Worm (Caenorhabditis elegans) whole organism, midembryonic: ENCODE measurements around the gene slcr-46.2.

ENCODE experiments used
- T22C8.4 ChIP-seq: fragments of 200-800 bp; sonication (Bioruptor generic); IDR thresholded peaks from 2 replicates; pipeline ENCODE4 v1.3.6; 2022; ENCODE audit warnings: missing genetic modification characterization, missing compliant biosample characterization
- cog-1 ChIP-seq: sonication (generic microtip); optimal IDR thresholded peaks from 2 replicates; lab custom pipeline; 2016; ENCODE audit warnings: missing genetic modification characterization, missing compliant biosample characterization
- flt-1 ChIP-seq: fragments of 200-800 bp; sonication (Bioruptor generic); IDR thresholded peaks from 2 replicates; pipeline ENCODE4 v1.3.6; 2022; ENCODE audit warnings: missing genetic modification characterization, missing compliant biosample characterization
- klf-2 ChIP-seq: fragments of 200-800 bp; sonication (Bioruptor generic); conservative IDR thresholded peaks from 2 replicates; pipeline ENCODE4 v1.3.6; 2022; ENCODE audit warnings: missing genetic modification reagents, missing genetic modification characterization, missing compliant biosample characterization
- med-1 ChIP-seq: sonication (generic microtip); optimal IDR thresholded peaks from 2 replicates; lab custom pipeline; 2017; ENCODE audit warnings: missing genetic modification characterization, mild to moderate bottlenecking, missing compliant biosample characterization, antibody characterized with exemption, missing genetic modification reagents; ENCODE audit not compliant: insufficient read depth
- ref-1 ChIP-seq: fragments of 200-800 bp; sonication (Bioruptor generic); conservative IDR thresholded peaks from 2 replicates; pipeline ENCODE4 v1.3.6; 2022; ENCODE audit warnings: missing genetic modification reagents, missing genetic modification characterization, missing compliant biosample characterization
- tab-1 ChIP-seq: fragments of 200-800 bp; sonication (Bioruptor generic); IDR thresholded peaks from 2 replicates; pipeline ENCODE4 v1.3.6; 2022; ENCODE audit warnings: missing genetic modification characterization, missing compliant biosample characterization
- ztf-23 ChIP-seq: fragments of 200-800 bp; sonication (Bioruptor generic); IDR thresholded peaks from 2 replicates; pipeline ENCODE4 v1.3.6; 2022; ENCODE audit warnings: missing genetic modification reagents, missing genetic modification characterization, missing compliant biosample characterization
- ztf-29 ChIP-seq: fragments of 200-800 bp; sonication (Bioruptor generic); IDR thresholded peaks from 2 replicates; pipeline ENCODE4 v1.3.6; 2022; ENCODE audit warnings: missing genetic modification reagents, missing genetic modification characterization, missing compliant biosample characterization

The slcr-46.2 gene

ce11 chrV:19370189-19370588 is 19.7 kb downstream of the slcr-46.2 start, which contains the start of gene Y43F8A.1:
Gene Y43F8A.1 (plus strand): TSS chrV:19370489.
- no peak for TF ChIP-seq ztf-23 (GFP tag; lab: Robert Waterston, UW)
- TF ChIP-seq tab-1, result no peak
- TF ChIP-seq ztf-29, result no peak
- TF ChIP-seq T22C8.4, result no peak
- TF ChIP-seq cog-1, result no peak
- TF ChIP-seq ref-1 (GFP tag; lab: Robert Waterston, UW), result no peak
- no peak for TF ChIP-seq flt-1 (GFP tag; lab: Robert Waterston, UW)
- TF ChIP-seq klf-2 (GFP tag; lab: Robert Waterston, UW), result no peak
- TF ChIP-seq med-1 (GFP tag; lab: Kevin White, UChicago), result no peak

ce11 chrV:19362568-19362967 is 27.4 kb downstream of the slcr-46.2 start, which contains the start of gene C14B4.2:
Gene C14B4.2 (minus strand): TSS chrV:19362668.
- no peak for TF ChIP-seq ztf-23 (GFP tag; lab: Robert Waterston, UW)
- TF ChIP-seq med-1 (GFP tag; lab: Kevin White, UChicago), result no peak
- no peak for TF ChIP-seq flt-1 (GFP tag; lab: Robert Waterston, UW)
- no peak for TF ChIP-seq T22C8.4
- no peak for TF ChIP-seq ztf-29
- no peak for TF ChIP-seq cog-1

DNA sequence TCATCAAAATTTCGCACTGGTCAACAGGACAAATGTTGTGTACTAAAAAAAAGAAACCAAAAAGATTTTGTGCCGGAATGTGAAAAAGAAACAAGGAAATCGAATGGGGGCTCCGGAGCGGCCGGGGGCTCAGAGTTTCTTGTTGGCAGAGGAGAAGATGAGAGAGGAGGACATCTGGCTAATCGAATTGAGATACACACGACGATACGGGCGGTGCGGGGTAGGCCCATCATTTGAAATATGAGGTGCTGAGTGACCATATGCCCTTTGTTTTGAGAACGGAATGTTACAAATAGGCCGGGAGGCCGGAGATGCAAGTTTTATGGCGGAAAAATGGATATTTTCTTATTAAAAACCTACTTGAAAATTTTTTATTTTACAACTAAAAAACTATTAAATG is 31.9 kb downstream of the slcr-46.2 start:
- TF ChIP-seq ref-1 (GFP tag; lab: Robert Waterston, UW) (no peak), ztf-23 (GFP tag; lab: Robert Waterston, UW) (no peak), flt-1 (GFP tag; lab: Robert Waterston, UW) (no peak; the same call in 1 of the 2 replicates)

ce11 chrV:19356717-19357116 is 33.2 kb downstream of the slcr-46.2 start:
- TF ChIP-seq ztf-23 (GFP tag; lab: Robert Waterston, UW), result no peak
- no peak for TF ChIP-seq T22C8.4
- TF ChIP-seq klf-2 (GFP tag; lab: Robert Waterston, UW), result no peak
- no peak for TF ChIP-seq med-1 (GFP tag; lab: Kevin White, UChicago)
- no peak for TF ChIP-seq tab-1
- TF ChIP-seq cog-1, result no peak
- TF ChIP-seq flt-1 (GFP tag; lab: Robert Waterston, UW), result no peak
- no peak for TF ChIP-seq ref-1 (GFP tag; lab: Robert Waterston, UW)
- TF ChIP-seq ztf-29, result no peak

- no peak for TF ChIP-seq tab-1
These were observed 34.7 kb downstream of the slcr-46.2 start for ce11 chrV:19355219-19355618.

DNA sequence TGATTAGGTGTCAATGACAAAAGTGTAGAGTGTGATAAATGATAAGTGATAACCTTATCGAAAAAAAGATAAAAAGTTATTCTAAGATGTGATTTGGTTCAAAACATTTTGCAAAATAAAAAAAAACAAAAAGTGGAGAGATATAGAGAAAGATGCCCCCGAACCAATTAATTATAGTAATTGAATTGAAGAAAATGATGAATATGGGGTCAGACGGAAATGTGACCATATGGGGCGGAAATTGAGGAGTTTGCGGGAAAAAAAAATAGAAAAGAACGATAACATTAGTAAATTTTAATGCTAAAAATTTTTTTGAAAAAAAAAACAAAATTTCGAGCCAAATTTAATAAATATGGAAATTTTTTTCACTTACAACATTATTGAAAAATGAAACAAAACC is 35.4 kb downstream of the slcr-46.2 start:
- TF ChIP-seq ztf-29 (no peak), ztf-23 (GFP tag; lab: Robert Waterston, UW) (no peak), med-1 (GFP tag; lab: Kevin White, UChicago) (no peak), klf-2 (GFP tag; lab: Robert Waterston, UW) (no peak), tab-1 (no peak), cog-1 (no peak)

ce11 chrV:19351944-19352343 is 38.0 kb downstream of the slcr-46.2 start:
- no peak for TF ChIP-seq T22C8.4
- no peak for TF ChIP-seq flt-1 (GFP tag; lab: Robert Waterston, UW)
- no peak for TF ChIP-seq tab-1
- no peak for TF ChIP-seq cog-1
- no peak for TF ChIP-seq klf-2 (GFP tag; lab: Robert Waterston, UW)
- no peak for TF ChIP-seq ref-1 (GFP tag; lab: Robert Waterston, UW)
- no peak for TF ChIP-seq med-1 (GFP tag; lab: Kevin White, UChicago)
- no peak for TF ChIP-seq ztf-29
- no peak for TF ChIP-seq ztf-23 (GFP tag; lab: Robert Waterston, UW)

ce11 chrV:19337333-19337732 is 52.6 kb downstream of the slcr-46.2 start:
- TF ChIP-seq klf-2 (GFP tag; lab: Robert Waterston, UW) (no peak), T22C8.4 (peak; percentile 64)
